Worm (Caenorhabditis elegans): ENCODE data around the gene slo-2.

Gene slo-2

DNA sequence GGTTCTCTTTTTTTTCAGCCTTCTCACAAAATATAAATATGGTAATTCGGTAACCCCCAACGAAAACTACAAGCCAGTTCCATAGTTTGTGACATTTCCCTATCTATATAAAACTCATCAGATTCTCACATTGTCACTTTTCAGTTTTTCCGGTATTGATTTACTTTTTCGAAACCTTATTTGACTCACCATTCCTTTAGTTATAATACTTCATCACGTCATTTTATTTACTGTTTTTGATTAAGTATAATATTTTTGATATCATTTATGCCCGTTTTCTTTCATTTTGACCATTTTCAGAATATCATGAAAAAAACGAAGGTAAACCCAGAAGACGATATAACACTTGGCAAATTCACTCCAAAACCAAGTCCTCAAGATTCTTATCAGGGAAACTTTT lies 53.9 kb downstream of the slo-2 start, which contains the start of gene pgp-3:
Gene pgp-3, plus strand, starts transcription at position 301 of the 400 bp plus-strand sequence.
- TF ChIP-seq mml-1 (tag; optimal IDR thresholded peaks at IDR 0.05), result no peak
- no peak for TF ChIP-seq ceh-28 (tag; optimal IDR thresholded peaks at IDR 0.05)
- no peak for TF ChIP-seq fkh-10 (GFP tag; optimal IDR thresholded peaks at IDR 0.05)
- TF ChIP-seq mdl-1 (tag; optimal IDR thresholded peaks at IDR 0.05), result no peak
- TF ChIP-seq elt-3 (tag; optimal IDR thresholded peaks at IDR 0.05), result no peak
- no peak for TF ChIP-seq nhr-23 (tag; optimal IDR thresholded peaks at IDR 0.05)
- TF ChIP-seq zag-1 (tag; optimal IDR thresholded peaks at IDR 0.05), result no peak
- no peak for TF ChIP-seq ztf-4 (tag; optimal IDR thresholded peaks at IDR 0.05)
- no peak for TF ChIP-seq aly-2 (tag; optimal IDR thresholded peaks at IDR 0.05)
- TF ChIP-seq nhr-11 (tag; optimal IDR thresholded peaks at IDR 0.05), result no peak

ce11 chrX:11351288-11351687 lies 54.4 kb downstream of the slo-2 start:
- peak; percentile 21 for TF ChIP-seq pqm-1 (tag; optimal IDR thresholded peaks at IDR 0.05)
- TF ChIP-seq ceh-16 (tag; optimal IDR thresholded peaks at IDR 0.05), result no peak
- TF ChIP-seq nhr-28 (tag; optimal IDR thresholded peaks at IDR 0.05), result no peak
- TF ChIP-seq elt-2 (tag; optimal IDR thresholded peaks at IDR 0.05), result peak; percentile 91

- TF ChIP-seq elt-2 (tag; optimal IDR thresholded peaks at IDR 0.05), result no peak
- no peak for TF ChIP-seq egl-27 (tag; optimal IDR thresholded peaks at IDR 0.05)
These were observed 59.6 kb downstream of the slo-2 start, which contains the start of gene oct-2 for ce11 chrX:11346155-11346554. TSS of gene oct-2 (plus strand) at chrX:11346455.

DNA sequence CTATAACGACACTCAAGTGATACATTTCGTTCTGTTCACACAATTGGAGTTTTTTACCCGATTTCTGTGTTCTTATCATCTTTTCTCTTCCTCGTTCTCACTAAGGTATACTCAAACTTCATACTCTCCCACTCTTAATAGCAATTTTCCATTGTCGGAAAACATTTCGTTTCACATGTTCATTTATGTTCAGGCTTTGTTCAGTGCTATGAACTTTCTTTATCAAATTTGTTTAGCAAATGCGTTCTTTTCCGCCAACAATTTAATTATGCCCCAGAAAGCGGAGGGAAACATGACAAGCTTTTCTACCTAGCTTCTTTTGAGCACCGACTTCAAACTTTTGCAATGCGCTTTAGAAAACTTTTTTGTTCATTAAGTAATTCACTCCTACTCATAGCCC lies 60.3 kb downstream of the slo-2 start:
- peak; percentile 52 for TF ChIP-seq elt-2 (tag; optimal IDR thresholded peaks at IDR 0.05)
- TF ChIP-seq nhr-11 (tag; optimal IDR thresholded peaks at IDR 0.05), result no peak

DNA sequence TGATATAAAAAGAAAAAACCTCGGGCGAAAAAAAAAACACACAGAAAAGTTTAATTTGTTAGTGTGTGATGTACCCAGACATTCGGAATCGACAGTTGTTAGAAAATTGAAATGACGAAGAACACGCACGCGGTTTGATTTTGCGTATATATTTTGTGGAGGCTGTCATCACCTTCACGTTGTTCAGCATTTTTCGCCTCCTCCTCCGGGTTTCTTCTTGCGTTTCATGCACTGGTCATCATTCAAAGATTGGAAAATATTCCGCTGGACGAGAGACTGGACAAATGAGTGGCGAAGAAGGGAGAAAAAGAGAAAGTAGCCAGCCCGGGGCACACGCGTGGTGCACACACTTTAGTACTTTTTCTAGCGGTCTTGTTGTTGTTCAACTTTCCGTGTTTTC lies 60.8 kb downstream of the slo-2 start:
- TF ChIP-seq fkh-10 (GFP tag; optimal IDR thresholded peaks at IDR 0.05), result no peak
- peak; percentile 5 for TF ChIP-seq lin-39 (tag; optimal IDR thresholded peaks at IDR 0.05)
- no peak for TF ChIP-seq ceh-82 (tag; optimal IDR thresholded peaks at IDR 0.05)
- TF ChIP-seq pqm-1 (tag; optimal IDR thresholded peaks at IDR 0.05), result no peak
- TF ChIP-seq egl-5 (tag; optimal IDR thresholded peaks at IDR 0.05), result peak; percentile 7
- TF ChIP-seq elt-1 (tag; optimal IDR thresholded peaks at IDR 0.05), result no peak
- TF ChIP-seq unc-39 (tag; optimal IDR thresholded peaks at IDR 0.05), result no peak
- TF ChIP-seq nhr-11 (tag; optimal IDR thresholded peaks at IDR 0.05), result no peak
- TF ChIP-seq ceh-28 (tag; optimal IDR thresholded peaks at IDR 0.05), result no peak
- TF ChIP-seq elt-3 (tag; optimal IDR thresholded peaks at IDR 0.05), result no peak
- TF ChIP-seq skn-1 (tag; optimal IDR thresholded peaks at IDR 0.05), result no peak
- no peak for TF ChIP-seq fkh-2 (tag; optimal IDR thresholded peaks at IDR 0.05)
- no peak for TF ChIP-seq nhr-12 (tag; optimal IDR thresholded peaks at IDR 0.05)
